Worm (Caenorhabditis elegans): ENCODE data around the gene F35C5.12.

The F35C5.12 gene

DNA sequence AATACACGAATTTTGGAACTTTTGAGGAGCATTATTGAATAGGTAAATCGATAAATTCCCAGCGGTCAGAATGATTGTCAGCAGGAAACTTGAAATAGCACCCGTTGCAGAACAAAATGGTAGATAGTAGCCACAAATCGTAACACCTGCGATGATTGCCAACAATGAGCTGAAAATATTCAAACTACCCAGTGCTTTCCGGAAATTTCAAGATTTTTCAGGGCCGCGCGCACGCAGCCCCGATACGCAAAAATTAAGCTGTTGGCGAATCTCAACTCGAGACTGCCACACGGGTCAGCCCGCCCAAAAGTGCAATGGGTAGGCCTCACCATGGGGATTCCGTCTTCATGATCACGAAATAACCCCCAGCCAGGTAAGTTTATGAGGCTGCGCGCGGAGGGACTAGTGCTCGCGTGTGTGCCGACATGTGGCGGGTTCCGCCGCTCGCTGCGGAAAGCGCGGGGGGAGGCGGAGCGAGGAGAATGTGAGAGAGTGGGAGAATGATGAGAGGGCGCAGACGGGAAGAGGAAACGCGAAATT lies 30.3 kb upstream of the F35C5.12 start (continued):
- no peak for TF ChIP-seq nfya-1 (tag; optimal IDR thresholded peaks at IDR 0.05; ENCODE audit: borderline replicate concordance, insufficient read depth)
- TF ChIP-seq egl-44 (GFP tag; IDR thresholded peaks at IDR 0.05): peak; percentile 95
- TF ChIP-seq tbp1 (GFP tag; optimal IDR thresholded peaks at IDR 0.05): peak; percentile 83
- peak; percentile 56; the same call in 1 of the 2 replicates for TF ChIP-seq ztf-6 (GFP tag; IDR thresholded peaks at IDR 0.05)
- peak; percentile 98 for TF ChIP-seq snpc-1.1 (tag; optimal IDR thresholded peaks at IDR 0.05; ENCODE audit: insufficient read depth)
- peak; percentile 87 for TF ChIP-seq T07F8.4 (tag; optimal IDR thresholded peaks at IDR 0.05)
- TF ChIP-seq F37B4.10 (GFP tag; IDR thresholded peaks at IDR 0.05): peak; percentile 90; the same call in 1 of the 2 replicates
- TF ChIP-seq C17E4.6 (GFP tag; IDR thresholded peaks at IDR 0.05): peak; percentile 85
- TF ChIP-seq him-1 (tag; optimal IDR thresholded peaks at IDR 0.05): peak; percentile 95
- TF ChIP-seq F39B2.1 (GFP tag; IDR thresholded peaks at IDR 0.05): 0 out of 2 replicates have a peak, but pooled peaks have one; percentile 78
- TF ChIP-seq nfya-2 (GFP tag; IDR thresholded peaks at IDR 0.05): no peak
- TF ChIP-seq madf-6 (GFP tag; IDR thresholded peaks at IDR 0.05): peak; percentile 93
- TF ChIP-seq zfh-2 (GFP tag; conservative IDR thresholded peaks at IDR 0.05): peak; percentile 100
- TF ChIP-seq repo-1 (tag; optimal IDR thresholded peaks at IDR 0.05): peak; percentile 98
- TF ChIP-seq madf-3 (GFP tag; IDR thresholded peaks at IDR 0.05): peak; percentile 68
- peak; percentile 92 for TF ChIP-seq die-1 (tag; optimal IDR thresholded peaks at IDR 0.05)
- peak; percentile 93 for TF ChIP-seq sptf-2 (GFP tag; optimal IDR thresholded peaks at IDR 0.05)
- TF ChIP-seq nhr-27 (tag; optimal IDR thresholded peaks at IDR 0.05): peak; percentile 49
- peak; percentile 91 for TF ChIP-seq ztf-25 (GFP tag; IDR thresholded peaks at IDR 0.05)
- peak; percentile 98 for TF ChIP-seq egrh-3 (GFP tag; IDR thresholded peaks at IDR 0.05)
- peak; percentile 67 for TF ChIP-seq xnd-1 (tag; optimal IDR thresholded peaks at IDR 0.05)
- peak; percentile 97 for TF ChIP-seq Y56A3A.18 (GFP tag; IDR thresholded peaks at IDR 0.05)
- peak; percentile 96 for TF ChIP-seq snpc-1.3 (tag; optimal IDR thresholded peaks at IDR 0.05; ENCODE audit: insufficient read depth)
- TF ChIP-seq lag-1 (GFP tag; IDR thresholded peaks at IDR 0.05): no peak
- TF ChIP-seq ceh-100 (GFP tag; IDR thresholded peaks at IDR 0.05): peak; percentile 83
- TF ChIP-seq rcor-1 (GFP tag; IDR thresholded peaks at IDR 0.05): peak; percentile 91
- TF ChIP-seq ztf-22 (GFP tag; optimal IDR thresholded peaks at IDR 0.05): peak; percentile 92
- TF ChIP-seq aptf-2 (GFP tag; conservative IDR thresholded peaks at IDR 0.05): peak; percentile 77; the same call in 1 of the 2 replicates
- peak in 2 of 3 experiments; percentile 63 to 79 for TF ChIP-seq lin-35 (GFP tag; optimal IDR thresholded peaks at IDR 0.05)
- TF ChIP-seq let-526 (GFP tag; IDR thresholded peaks at IDR 0.05): peak; percentile 73
- peak; percentile 83 for TF ChIP-seq ztf-3 (GFP tag; optimal IDR thresholded peaks at IDR 0.05)
- TF ChIP-seq F52B5.7 (tag; optimal IDR thresholded peaks at IDR 0.05): peak; percentile 99
- TF ChIP-seq hlh-26 (GFP tag; conservative IDR thresholded peaks at IDR 0.05): 0 out of 2 replicates have a peak, but pooled peaks have one; percentile 72
- peak; percentile 99 for TF ChIP-seq attf-6 (GFP tag; IDR thresholded peaks at IDR 0.05)
- peak; percentile 89 for TF ChIP-seq mes-4 (tag; optimal IDR thresholded peaks at IDR 0.05)
- TF ChIP-seq ekl-4 (GFP tag; IDR thresholded peaks at IDR 0.05): peak; percentile 97
- peak; percentile 93 for TF ChIP-seq nhr-90 (tag; optimal IDR thresholded peaks at IDR 0.05)
- TF ChIP-seq Y53F4B.3 (GFP tag; IDR thresholded peaks at IDR 0.05): peak; percentile 80
- peak; percentile 97 for TF ChIP-seq chd-7 (tag; optimal IDR thresholded peaks at IDR 0.05)
- peak; percentile 93 for TF ChIP-seq somi-1 (GFP tag; optimal IDR thresholded peaks at IDR 0.05)
- peak; percentile 96 for TF ChIP-seq Y95B8A.8 (GFP tag; IDR thresholded peaks at IDR 0.05)
- TF ChIP-seq ceh-58 (GFP tag; IDR thresholded peaks at IDR 0.05): 0 out of 2 replicates have a peak, but pooled peaks have one; percentile 26
- TF ChIP-seq madf-10 (tag; optimal IDR thresholded peaks at IDR 0.05): peak; percentile 91
- TF ChIP-seq snpc-3.4 (tag; optimal IDR thresholded peaks at IDR 0.05): peak; percentile 96
- peak; percentile 39; the same call in 1 of the 2 replicates for TF ChIP-seq nhr-120 (GFP tag; IDR thresholded peaks at IDR 0.05)
- peak; percentile 97 for TF ChIP-seq lin-40 (tag; optimal IDR thresholded peaks at IDR 0.05)
- TF ChIP-seq ccch-3 (GFP tag; optimal IDR thresholded peaks at IDR 0.05): peak; percentile 60

Measured in whole organism, young adult.